Worm (Caenorhabditis elegans) whole organism, young adult: Measurements from ENCODE around the gene W10D9.3.

Source experiments
- K11D2.4 ChIP-seq: fragments of 200-800 bp; sonication (Bioruptor generic); IDR thresholded peaks from 2 replicates; pipeline ENCODE4 v1.3.6; 2022; ENCODE audit warnings: missing genetic modification reagents, missing genetic modification characterization, missing compliant biosample characterization
- Y95B8A.8 ChIP-seq: fragments of 200-800 bp; sonication (Bioruptor generic); IDR thresholded peaks from 2 replicates; pipeline ENCODE4 v1.3.6; 2022; ENCODE audit warnings: missing genetic modification reagents, missing genetic modification characterization, missing compliant biosample characterization
- attf-5 ChIP-seq: fragments of 200-800 bp; sonication (Bioruptor generic); optimal IDR thresholded peaks from 2 replicates; lab custom pipeline; 2018; ENCODE audit warnings: mild to moderate bottlenecking, missing genetic modification characterization, missing compliant biosample characterization
- egl-44 ChIP-seq: fragments of 200-800 bp; sonication (Bioruptor generic); IDR thresholded peaks from 2 replicates; pipeline ENCODE4 v1.3.6; 2022; ENCODE audit warnings: missing genetic modification reagents, missing genetic modification characterization, missing compliant biosample characterization
- ekl-4 ChIP-seq: fragments of 200-800 bp; sonication (Bioruptor generic); IDR thresholded peaks from 2 replicates; pipeline ENCODE4 v1.3.6; 2022; ENCODE audit warnings: missing genetic modification reagents, missing genetic modification characterization, missing compliant biosample characterization
- lag-1 ChIP-seq: fragments of 200-800 bp; sonication (Bioruptor generic); IDR thresholded peaks from 2 replicates; pipeline ENCODE4 v1.3.6; 2022; ENCODE audit warnings: missing genetic modification reagents, missing genetic modification characterization, missing compliant biosample characterization
- lin-35 ChIP-seq, 3 experiments: fragments of 150-350 bp in 2 of 3; sonication (generic microtip) in 1 of 3; optimal IDR thresholded peaks; 2 replicates each; lab custom pipeline; 2014 to 2018; ENCODE audit warnings: missing biosample characterization in 3 of 3, missing genetic modification characterization in 3 of 3, missing genetic modification reagents in 3 of 3
- madf-3 ChIP-seq: fragments of 200-800 bp; sonication (Bioruptor generic); IDR thresholded peaks from 2 replicates; pipeline ENCODE4 v1.3.6; 2022; ENCODE audit warnings: missing genetic modification reagents, missing genetic modification characterization, missing compliant biosample characterization
- nfya-2 ChIP-seq: fragments of 200-800 bp; sonication (Bioruptor generic); IDR thresholded peaks from 2 replicates; pipeline ENCODE4 v1.3.6; 2022; ENCODE audit warnings: missing genetic modification reagents, missing genetic modification characterization, missing compliant biosample characterization
- snpc-4 ChIP-seq, 5 experiments: fragments of 150-350 bp in 1 of 5; sonication (generic microtip) in 4 of 5; optimal IDR thresholded peaks; 2 replicates each; lab custom pipeline; 2014 to 2018; ENCODE audit warnings: missing genetic modification characterization in 5 of 5, missing biosample characterization in 3 of 5, antibody characterized with exemption in 2 of 5, mild to moderate bottlenecking in 2 of 5, missing compliant biosample characterization in 2 of 5, missing genotype in 2 of 5, moderate library complexity in 2 of 5, missing genetic modification reagents in 1 of 5
- unc-62 ChIP-seq: fragments of 150-350 bp; optimal IDR thresholded peaks from 2 replicates; lab custom pipeline; 2014; ENCODE audit warnings: missing biosample characterization, missing genetic modification reagents, missing genetic modification characterization
- xnd-1 ChIP-seq: sonication (generic microtip); optimal IDR thresholded peaks from 2 replicates; lab custom pipeline; 2016; ENCODE audit warnings: missing genotype, missing genetic modification reagents, missing genetic modification characterization, missing compliant biosample characterization
- ztf-26 ChIP-seq: sonication (generic microtip); optimal IDR thresholded peaks from 2 replicates; lab custom pipeline; 2017; ENCODE audit warnings: missing genetic modification characterization, missing compliant biosample characterization

DNA sequence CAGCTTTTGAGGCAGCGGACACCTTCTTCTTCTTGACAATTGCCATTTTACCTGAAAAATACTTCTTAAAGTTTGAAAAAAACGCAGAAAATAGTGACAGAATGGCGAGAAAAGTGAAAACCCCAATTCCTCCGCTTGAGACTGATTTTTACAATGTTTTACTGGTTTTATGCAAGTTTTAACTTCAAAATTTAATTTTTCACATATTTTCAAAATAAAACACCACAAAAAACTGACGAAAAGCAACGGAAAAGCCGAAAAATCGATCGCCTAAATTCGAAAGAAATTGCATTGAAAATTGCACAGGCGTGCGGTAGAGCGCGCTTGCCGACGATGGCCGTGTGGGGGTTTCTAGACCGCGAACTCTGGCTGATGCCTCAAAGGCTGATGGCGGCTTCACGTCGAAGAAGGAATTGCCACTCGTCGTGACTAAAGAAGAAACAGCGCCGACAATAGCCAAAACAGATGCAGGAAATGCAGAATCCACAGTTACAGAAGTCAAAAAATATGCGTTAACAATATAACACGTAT, 15.2 kb upstream of the W10D9.3 start, which contains the start of gene nsun-1:
- TF ChIP-seq Y95B8A.8 (GFP tag; lab: Robert Waterston, UW) (no peak), xnd-1 (tag; lab: Kevin White, UChicago) (no peak), K11D2.4 (no peak), ekl-4 (GFP tag; lab: Robert Waterston, UW) (no peak), unc-62 (no peak), snpc-4 (GFP tag; optimal IDR thresholded peaks at IDR 0.05; lab: Kevin White, UChicago) (no peak), snpc-4 (tag; optimal IDR thresholded peaks at IDR 0.05; lab: Kevin White, UChicago) (no peak), attf-5 (GFP tag; lab: Kevin White, UChicago) (no peak), lin-35 (GFP tag; optimal IDR thresholded peaks at IDR 0.05; lab: Kevin White, UChicago) (no peak), lag-1 (no peak), madf-3 (no peak), egl-44 (no peak), nfya-2 (GFP tag; lab: Robert Waterston, UW) (no peak), ztf-26 (no peak)
